Worm (Caenorhabditis elegans) whole organism, L4 larva: ENCODE data around the gene B0280.7.

Experiments used
- D1046.2 ChIP-seq: fragments of 200-800 bp; sonication (Bioruptor generic); IDR thresholded peaks from 2 replicates; pipeline ENCODE4 v1.3.6; 2022; ENCODE audit warnings: missing genetic modification characterization, missing compliant biosample characterization
- F10B5.3 ChIP-seq: sonication (generic microtip); optimal IDR thresholded peaks from 2 replicates; lab custom pipeline; 2016; ENCODE audit warnings: mild to moderate bottlenecking, missing genetic modification characterization, missing compliant biosample characterization
- F37D6.2 ChIP-seq: sonication (generic microtip); optimal IDR thresholded peaks from 2 replicates; lab custom pipeline; 2016; ENCODE audit warnings: mild to moderate bottlenecking, missing genetic modification characterization, missing compliant biosample characterization
- F49E8.2 ChIP-seq: sonication (generic microtip); optimal IDR thresholded peaks from 2 replicates; lab custom pipeline; 2016; ENCODE audit warnings: missing compliant biosample characterization, mild to moderate bottlenecking, missing genetic modification characterization, borderline replicate concordance
- R02D3.7 ChIP-seq: fragments of 150-350 bp; sonication (generic microtip); optimal IDR thresholded peaks from 3 replicates; lab custom pipeline; 2014; ENCODE audit warnings: missing biosample characterization, missing genetic modification characterization
- T20F7.1 ChIP-seq: fragments of 200-800 bp; sonication (Bioruptor generic); optimal IDR thresholded peaks from 2 replicates; lab custom pipeline; 2018; ENCODE audit warnings: mild to moderate bottlenecking, missing genetic modification characterization, missing compliant biosample characterization
- ZK337.2 ChIP-seq: fragments of 200-800 bp; sonication (Bioruptor generic); IDR thresholded peaks from 2 replicates; pipeline ENCODE4 v1.3.6; 2022; ENCODE audit warnings: missing genetic modification reagents, missing genetic modification characterization, missing compliant biosample characterization
- ZK546.5 ChIP-seq, 2 experiments: sonication (generic microtip); optimal IDR thresholded peaks; 2 replicates each; lab custom pipeline; 2017; ENCODE audit warnings: missing biosample characterization in 2 of 2, missing genetic modification characterization in 2 of 2
- ama-1 ChIP-seq: fragments of 150-350 bp; optimal IDR thresholded peaks from 2 replicates; lab custom pipeline; 2014; ENCODE audit warnings: inconsistent platforms, mixed read lengths
- arid-1 ChIP-seq: fragments of 200-800 bp; sonication (Bioruptor generic); conservative IDR thresholded peaks from 2 replicates; pipeline ENCODE4 v1.3.6; 2022; ENCODE audit warnings: missing genetic modification reagents, missing genetic modification characterization, missing compliant biosample characterization
- ceh-20 ChIP-seq: fragments of 200-800 bp; sonication (Bioruptor generic); IDR thresholded peaks from 2 replicates; pipeline ENCODE4 v1.3.6; 2022; ENCODE audit warnings: missing genetic modification reagents, missing genetic modification characterization, missing compliant biosample characterization
- ceh-62 ChIP-seq: sonication (generic microtip); optimal IDR thresholded peaks from 2 replicates; lab custom pipeline; 2017; ENCODE audit warnings: missing biosample characterization, missing genetic modification characterization
- ceh-82 ChIP-seq: sonication (generic microtip); optimal IDR thresholded peaks from 2 replicates; lab custom pipeline; 2017; ENCODE audit warnings: missing biosample characterization, missing genetic modification characterization
- cey-2 ChIP-seq: sonication (generic microtip); optimal IDR thresholded peaks from 3 replicates; lab custom pipeline; 2017; ENCODE audit warnings: missing genetic modification characterization, mild to moderate bottlenecking, missing compliant biosample characterization, antibody characterized with exemption, borderline replicate concordance; ENCODE audit not compliant: insufficient read depth
- ctbp-1 ChIP-seq: fragments of 200-800 bp; sonication (Bioruptor generic); IDR thresholded peaks from 2 replicates; pipeline ENCODE4 v1.3.6; 2022; ENCODE audit warnings: missing genetic modification reagents, missing genetic modification characterization, missing compliant biosample characterization
- daf-16 ChIP-seq, 3 experiments: sonication (generic microtip); optimal IDR thresholded peaks; 2 replicates each; lab custom pipeline; 2016 to 2017; ENCODE audit warnings: missing genetic modification characterization in 3 of 3, missing genetic modification reagents in 3 of 3, mild to moderate bottlenecking in 2 of 3, missing compliant biosample characterization in 2 of 3, missing biosample characterization in 1 of 3, moderate library complexity in 1 of 3
- daf-19 ChIP-seq: fragments of 200-800 bp; sonication (Bioruptor generic); conservative IDR thresholded peaks from 2 replicates; pipeline ENCODE4 v1.3.6; 2022; ENCODE audit warnings: missing genetic modification characterization, missing compliant biosample characterization
- daf-8 ChIP-seq: fragments of 200-800 bp; sonication (Bioruptor generic); IDR thresholded peaks from 2 replicates; pipeline ENCODE4 v1.3.6; 2022; ENCODE audit warnings: missing genetic modification characterization, missing compliant biosample characterization
- dmd-6 ChIP-seq: fragments of 200-800 bp; sonication (Bioruptor generic); IDR thresholded peaks from 2 replicates; pipeline ENCODE4 v1.3.6; 2022; ENCODE audit warnings: missing genetic modification reagents, missing genetic modification characterization, missing compliant biosample characterization
- dmd-9 ChIP-seq: fragments of 200-800 bp; sonication (Bioruptor generic); IDR thresholded peaks from 2 replicates; pipeline ENCODE4 v1.3.6; 2022; ENCODE audit warnings: missing genetic modification reagents, missing genetic modification characterization, missing compliant biosample characterization
- dve-1 ChIP-seq: sonication (generic microtip); optimal IDR thresholded peaks from 2 replicates; lab custom pipeline; 2017; ENCODE audit warnings: antibody characterized with exemption, mild to moderate bottlenecking, missing genetic modification characterization, missing compliant biosample characterization; ENCODE audit not compliant: insufficient read depth
- egl-27 ChIP-seq: sonication (generic microtip); optimal IDR thresholded peaks from 3 replicates; lab custom pipeline; 2017; ENCODE audit warnings: missing biosample characterization, missing genetic modification reagents, missing genetic modification characterization
- fos-1 ChIP-seq: fragments of 150-350 bp; optimal IDR thresholded peaks from 2 replicates; lab custom pipeline; 2014; ENCODE audit warnings: missing biosample characterization, missing genetic modification characterization
- hif-1 ChIP-seq, 2 experiments: sonication (generic microtip); optimal IDR thresholded peaks; 2 replicates each; lab custom pipeline; 2016 to 2017; ENCODE audit warnings: missing compliant biosample characterization in 2 of 2, missing genetic modification characterization in 2 of 2, missing genetic modification reagents in 2 of 2, missing genotype in 2 of 2, mild to moderate bottlenecking in 1 of 2
- hlh-11 ChIP-seq: fragments of 200-800 bp; sonication (Bioruptor generic); optimal IDR thresholded peaks from 2 replicates; lab custom pipeline; 2018; ENCODE audit warnings: mild to moderate bottlenecking, missing genetic modification characterization, missing compliant biosample characterization
- hlh-30 ChIP-seq: sonication (generic microtip); optimal IDR thresholded peaks from 2 replicates; lab custom pipeline; 2017; ENCODE audit warnings: antibody characterized with exemption, mild to moderate bottlenecking, missing genetic modification characterization, missing compliant biosample characterization; ENCODE audit not compliant: insufficient read depth
- lin-29 ChIP-seq: fragments of 200-800 bp; sonication (Bioruptor generic); IDR thresholded peaks from 2 replicates; pipeline ENCODE4 v1.3.6; 2022; ENCODE audit warnings: missing genetic modification reagents, missing genetic modification characterization, missing compliant biosample characterization
- lin-39 ChIP-seq: fragments of 150-350 bp; optimal IDR thresholded peaks from 2 replicates; lab custom pipeline; 2014; ENCODE audit warnings: missing biosample characterization, missing genetic modification reagents, missing genetic modification characterization
- lir-3 ChIP-seq: sonication (generic microtip); optimal IDR thresholded peaks from 2 replicates; lab custom pipeline; 2016; ENCODE audit warnings: mild to moderate bottlenecking, missing genetic modification characterization, missing compliant biosample characterization
- lsy-2 ChIP-seq, 2 experiments: fragments of 150-350 bp in 1 of 2; sonication (generic microtip) in 1 of 2; optimal IDR thresholded peaks; 2 replicates each; lab custom pipeline; 2014 to 2017; ENCODE audit warnings: missing biosample characterization in 2 of 2, missing genetic modification characterization in 2 of 2
- madf-9 ChIP-seq: fragments of 200-800 bp; sonication (Bioruptor generic); conservative IDR thresholded peaks from 2 replicates; pipeline ENCODE4 v1.3.6; 2022; ENCODE audit warnings: missing genetic modification reagents, missing genetic modification characterization, missing compliant biosample characterization
- mdt-29 ChIP-seq: fragments of 200-800 bp; sonication (Bioruptor generic); IDR thresholded peaks from 2 replicates; pipeline ENCODE4 v1.3.6; 2022; ENCODE audit warnings: missing genetic modification reagents, missing genetic modification characterization, missing compliant biosample characterization
- mep-1 ChIP-seq: fragments of 150-350 bp; sonication (generic microtip); optimal IDR thresholded peaks from 3 replicates; lab custom pipeline; 2014; ENCODE audit warnings: missing biosample characterization, missing genetic modification characterization
- mxl-3 ChIP-seq: fragments of 200-800 bp; sonication (Bioruptor generic); optimal IDR thresholded peaks from 2 replicates; lab custom pipeline; 2018; ENCODE audit warnings: mild to moderate bottlenecking, missing genetic modification characterization, missing compliant biosample characterization
- nhr-10 ChIP-seq: fragments of 150-350 bp; optimal IDR thresholded peaks from 2 replicates; lab custom pipeline; 2014; ENCODE audit warnings: missing biosample characterization, missing genetic modification characterization
- nhr-102 ChIP-seq: sonication (generic microtip); optimal IDR thresholded peaks from 2 replicates; lab custom pipeline; 2016; ENCODE audit warnings: mild to moderate bottlenecking, missing genetic modification characterization, moderate library complexity, missing compliant biosample characterization
- nhr-48 ChIP-seq: sonication (generic microtip); optimal IDR thresholded peaks from 2 replicates; lab custom pipeline; 2016; ENCODE audit warnings: mild to moderate bottlenecking, missing genetic modification characterization, missing compliant biosample characterization
- nhr-76 ChIP-seq: fragments of 150-350 bp; optimal IDR thresholded peaks from 2 replicates; lab custom pipeline; 2014; ENCODE audit warnings: missing biosample characterization, missing genetic modification characterization
- saeg-2 ChIP-seq: fragments of 200-800 bp; sonication (Bioruptor generic); IDR thresholded peaks from 2 replicates; pipeline ENCODE4 v1.3.6; 2022; ENCODE audit warnings: missing genetic modification reagents, missing genetic modification characterization, missing compliant biosample characterization
- skn-1 ChIP-seq: fragments of 150-350 bp; optimal IDR thresholded peaks from 2 replicates; lab custom pipeline; 2014; ENCODE audit warnings: missing biosample characterization, missing genetic modification characterization
- snpc-1.2 ChIP-seq: fragments of 200-800 bp; sonication (Bioruptor generic); IDR thresholded peaks from 2 replicates; pipeline ENCODE4 v1.3.6; 2022; ENCODE audit warnings: missing genetic modification reagents, missing genetic modification characterization, missing compliant biosample characterization
- spr-1 ChIP-seq: sonication (generic microtip); optimal IDR thresholded peaks from 2 replicates; lab custom pipeline; 2016; ENCODE audit warnings: mild to moderate bottlenecking, missing genetic modification characterization, missing compliant biosample characterization
- tra-1 ChIP-seq: fragments of 200-800 bp; sonication (Bioruptor generic); IDR thresholded peaks from 2 replicates; pipeline ENCODE4 v1.3.6; 2022; ENCODE audit warnings: missing genetic modification reagents, missing genetic modification characterization, missing compliant biosample characterization
- vab-7 ChIP-seq: fragments of 200-800 bp; sonication (Bioruptor generic); IDR thresholded peaks from 2 replicates; pipeline ENCODE4 v1.3.6; 2022; ENCODE audit warnings: missing genetic modification reagents, missing genetic modification characterization, missing compliant biosample characterization
- zag-1 ChIP-seq: fragments of 150-350 bp; optimal IDR thresholded peaks from 2 replicates; lab custom pipeline; 2014; ENCODE audit warnings: missing biosample characterization, missing genetic modification characterization
- zfp-3 ChIP-seq: fragments of 200-800 bp; sonication (Bioruptor generic); conservative IDR thresholded peaks from 2 replicates; pipeline ENCODE4 v1.3.6; 2022; ENCODE audit warnings: missing genetic modification reagents, missing genetic modification characterization, missing compliant biosample characterization
- ztf-11 ChIP-seq: fragments of 150-350 bp; optimal IDR thresholded peaks from 2 replicates; lab custom pipeline; 2014; ENCODE audit warnings: missing biosample characterization, missing genetic modification characterization

The B0280.7 gene

ce11 chrIII:7142172-7142601 lies 30.5 kb upstream of the B0280.7 start (continued):
- peak in 1 of 2 experiments; percentile 9 for TF ChIP-seq daf-16 (GFP tag; optimal IDR thresholded peaks at IDR 0.05; lab: Kevin White, UChicago)
- TF ChIP-seq daf-16 (tag; optimal IDR thresholded peaks at IDR 0.05; lab: Kevin White, UChicago): peak; percentile 59
- no peak for TF ChIP-seq ZK546.5 (tag; optimal IDR thresholded peaks at IDR 0.05; lab: Kevin White, UChicago)
- peak; percentile 68 for TF ChIP-seq F49E8.2 (tag; lab: Kevin White, UChicago)
- TF ChIP-seq ceh-62 (tag; lab: Kevin White, UChicago): no peak
- TF ChIP-seq saeg-2 (GFP tag; lab: Robert Waterston, UW): no peak
- TF ChIP-seq mxl-3 (GFP tag; lab: Kevin White, UChicago): no peak
- TF ChIP-seq hif-1 (tag; optimal IDR thresholded peaks at IDR 0.05; lab: Kevin White, UChicago): no peak
- peak in 1 of 2 experiments; percentile 56 for TF ChIP-seq lsy-2 (tag; optimal IDR thresholded peaks at IDR 0.05; lab: Kevin White, UChicago)
- peak; percentile 85 for TF ChIP-seq ama-1 (lab: Kevin White, UChicago)
- TF ChIP-seq ZK337.2 (GFP tag; lab: Robert Waterston, UW): no peak
- TF ChIP-seq snpc-1.2 (GFP tag; lab: Robert Waterston, UW): peak; percentile 71
- TF ChIP-seq vab-7 (GFP tag; lab: Robert Waterston, UW): no peak
- no peak for TF ChIP-seq nhr-10
- peak; percentile 47 for TF ChIP-seq spr-1 (tag; lab: Kevin White, UChicago)
- TF ChIP-seq daf-8 (GFP tag; lab: Robert Waterston, UW): no peak
- TF ChIP-seq ceh-20 (GFP tag; lab: Robert Waterston, UW): no peak
- TF ChIP-seq mdt-29 (GFP tag; lab: Robert Waterston, UW): peak; percentile 55
- peak; percentile 65 for TF ChIP-seq hlh-30 (tag; lab: Kevin White, UChicago)
- no peak for TF ChIP-seq lin-39
- no peak for TF ChIP-seq dmd-6
- no peak for TF ChIP-seq skn-1 (tag; lab: Kevin White, UChicago)
- peak; percentile 51 for TF ChIP-seq dve-1

ce11 chrIII:7141285-7141715 lies 29.6 kb upstream of the B0280.7 start:
- peak; percentile 67 for TF ChIP-seq spr-1 (tag; lab: Kevin White, UChicago)
- no peak for TF ChIP-seq nhr-76 (tag; lab: Kevin White, UChicago)
- no peak for TF ChIP-seq F37D6.2 (tag; lab: Kevin White, UChicago)
- TF ChIP-seq nhr-102 (tag; lab: Kevin White, UChicago): peak; percentile 81
- peak; percentile 83 for TF ChIP-seq mep-1
- peak; percentile 98 for TF ChIP-seq ama-1 (lab: Kevin White, UChicago)
- peak; percentile 73 for TF ChIP-seq hlh-11
- peak; percentile 12; the same call in 1 of the 2 replicates for TF ChIP-seq madf-9 (GFP tag; lab: Robert Waterston, UW)
- peak; percentile 89 for TF ChIP-seq F49E8.2 (tag; lab: Kevin White, UChicago)
- no peak for TF ChIP-seq lir-3 (tag; lab: Kevin White, UChicago)
- no peak for TF ChIP-seq fos-1 (tag; lab: Kevin White, UChicago)
- TF ChIP-seq cey-2: no peak
- peak; percentile 72 for TF ChIP-seq hlh-30 (tag; lab: Kevin White, UChicago)
- peak; percentile 50 for TF ChIP-seq nhr-48 (tag; lab: Kevin White, UChicago)
- TF ChIP-seq ceh-62 (tag; lab: Kevin White, UChicago): no peak
- peak; percentile 22 for TF ChIP-seq egl-27
- peak in 1 of 2 experiments; percentile 25 for TF ChIP-seq ZK546.5 (tag; optimal IDR thresholded peaks at IDR 0.05; lab: Kevin White, UChicago)
- 0 out of 2 replicates have a peak, but pooled peaks have one; percentile 58 for TF ChIP-seq D1046.2 (GFP tag; lab: Robert Waterston, UW)
- TF ChIP-seq F10B5.3: peak; percentile 22
- no peak for TF ChIP-seq ztf-11 (tag; lab: Kevin White, UChicago)
- TF ChIP-seq lin-29 (GFP tag; lab: Robert Waterston, UW): no peak
- TF ChIP-seq ctbp-1 (GFP tag; lab: Robert Waterston, UW): no peak
- no peak for TF ChIP-seq zag-1 (tag; lab: Kevin White, UChicago)
- TF ChIP-seq dmd-9: no peak
- peak; percentile 69 for TF ChIP-seq T20F7.1 (GFP tag; lab: Kevin White, UChicago)
- TF ChIP-seq ceh-82 (tag; lab: Kevin White, UChicago): no peak
- no peak for TF ChIP-seq saeg-2 (GFP tag; lab: Robert Waterston, UW)
- TF ChIP-seq zfp-3: peak; percentile 59; the same call in 1 of the 2 replicates
- peak; percentile 70 for TF ChIP-seq arid-1
- no peak; the same call in 1 of the 2 replicates for TF ChIP-seq daf-19 (GFP tag; lab: Robert Waterston, UW)
- no peak for TF ChIP-seq R02D3.7
- no peak for TF ChIP-seq daf-8 (GFP tag; lab: Robert Waterston, UW)
- no peak for TF ChIP-seq tra-1
- TF ChIP-seq ceh-20 (GFP tag; lab: Robert Waterston, UW): no peak
